Worm (Caenorhabditis elegans) whole organism, mixed stage, embryonic: ENCODE data around the gene pelo-1.
A peak's percentile ranks its signal among the peaks of the same experiment; 100 is the strongest.

Experiments
- M03D4.4 ChIP-seq: sonication (generic microtip); optimal IDR thresholded peaks from 2 replicates; lab custom pipeline; 2017; ENCODE audit warnings: mild to moderate bottlenecking, missing genetic modification characterization, missing compliant biosample characterization
- bed-3 ChIP-seq: fragments of 200-800 bp; sonication (Bioruptor generic); optimal IDR thresholded peaks from 3 replicates; lab custom pipeline; 2018; ENCODE audit warnings: mild to moderate bottlenecking, missing genetic modification characterization, moderate library complexity, missing compliant biosample characterization
- blmp-1 ChIP-seq: fragments of 150-350 bp; optimal IDR thresholded peaks from 2 replicates; lab custom pipeline; 2014; ENCODE audit warnings: missing biosample characterization, missing genetic modification characterization
- ceh-39 ChIP-seq: fragments of 150-350 bp; optimal IDR thresholded peaks from 2 replicates; lab custom pipeline; 2014; ENCODE audit warnings: missing biosample characterization, missing genetic modification characterization
- ceh-43 ChIP-seq: fragments of 200-800 bp; sonication (Bioruptor generic); optimal IDR thresholded peaks from 2 replicates; lab custom pipeline; 2018; ENCODE audit warnings: mild to moderate bottlenecking, missing genetic modification characterization, moderate library complexity, missing compliant biosample characterization
- ceh-83 ChIP-seq: fragments of 200-800 bp; sonication (Bioruptor generic); optimal IDR thresholded peaks from 2 replicates; lab custom pipeline; 2018; ENCODE audit warnings: mild to moderate bottlenecking, missing genetic modification characterization, missing compliant biosample characterization
- ces-1 ChIP-seq: fragments of 150-350 bp; optimal IDR thresholded peaks from 2 replicates; lab custom pipeline; 2014; ENCODE audit warnings: missing biosample characterization, missing genetic modification reagents, missing genetic modification characterization
- cnd-1 ChIP-seq: fragments of 200-800 bp; sonication (Bioruptor generic); optimal IDR thresholded peaks from 2 replicates; lab custom pipeline; 2018; ENCODE audit warnings: mild to moderate bottlenecking, missing genetic modification characterization, missing compliant biosample characterization
- drap-1 ChIP-seq: fragments of 200-800 bp; sonication (Bioruptor generic); optimal IDR thresholded peaks from 3 replicates; lab custom pipeline; 2018; ENCODE audit warnings: mild to moderate bottlenecking, missing genetic modification characterization, missing compliant biosample characterization
- elt-1 ChIP-seq: sonication (generic microtip); optimal IDR thresholded peaks from 2 replicates; lab custom pipeline; 2017; ENCODE audit warnings: missing genetic modification characterization, mild to moderate bottlenecking, missing compliant biosample characterization, antibody characterized with exemption, moderate library complexity, borderline replicate concordance; ENCODE audit not compliant: insufficient read depth
- elt-3 ChIP-seq: fragments of 150-350 bp; optimal IDR thresholded peaks from 2 replicates; lab custom pipeline; 2014; ENCODE audit warnings: missing biosample characterization, missing genetic modification characterization
- flh-1 ChIP-seq: fragments of 200-800 bp; sonication (Bioruptor generic); optimal IDR thresholded peaks from 2 replicates; lab custom pipeline; 2018; ENCODE audit warnings: mild to moderate bottlenecking, missing genetic modification characterization, moderate library complexity, missing compliant biosample characterization
- ham-2 ChIP-seq: fragments of 200-800 bp; sonication (Bioruptor generic); optimal IDR thresholded peaks from 2 replicates; lab custom pipeline; 2018; ENCODE audit warnings: mild to moderate bottlenecking, missing genetic modification characterization, missing compliant biosample characterization
- hlh-1 ChIP-seq: fragments of 150-350 bp; optimal IDR thresholded peaks from 2 replicates; lab custom pipeline; 2014; ENCODE audit warnings: missing biosample characterization, missing genetic modification reagents, missing genetic modification characterization
- lin-13 ChIP-seq: fragments of 150-350 bp; optimal IDR thresholded peaks from 2 replicates; lab custom pipeline; 2014; ENCODE audit warnings: missing biosample characterization, missing genetic modification characterization
- lin-32 ChIP-seq: fragments of 200-800 bp; sonication (Bioruptor generic); optimal IDR thresholded peaks from 2 replicates; lab custom pipeline; 2018; ENCODE audit warnings: mild to moderate bottlenecking, missing genetic modification characterization, missing compliant biosample characterization
- lsy-2 ChIP-seq: fragments of 150-350 bp; optimal IDR thresholded peaks from 2 replicates; lab custom pipeline; 2014; ENCODE audit warnings: missing biosample characterization, missing genetic modification characterization
- mab-5 ChIP-seq: fragments of 150-350 bp; optimal IDR thresholded peaks from 2 replicates; lab custom pipeline; 2014; ENCODE audit warnings: missing biosample characterization, missing genetic modification characterization
- mep-1 ChIP-seq: fragments of 150-350 bp; optimal IDR thresholded peaks from 2 replicates; lab custom pipeline; 2017; ENCODE audit warnings: missing biosample characterization, missing genetic modification reagents, missing genetic modification characterization, inconsistent platforms
- mls-2 ChIP-seq: sonication (generic microtip); optimal IDR thresholded peaks from 2 replicates; lab custom pipeline; 2016; ENCODE audit warnings: mild to moderate bottlenecking, missing genetic modification characterization, moderate library complexity, missing compliant biosample characterization
- nhr-12 ChIP-seq: fragments of 150-350 bp; optimal IDR thresholded peaks from 2 replicates; lab custom pipeline; 2014; ENCODE audit warnings: missing biosample characterization, missing genetic modification characterization
- nhr-2 ChIP-seq: fragments of 150-350 bp; optimal IDR thresholded peaks from 2 replicates; lab custom pipeline; 2014; ENCODE audit warnings: missing biosample characterization, missing genetic modification characterization
- nhr-237 ChIP-seq: fragments of 150-350 bp; optimal IDR thresholded peaks from 2 replicates; lab custom pipeline; 2014; ENCODE audit warnings: missing biosample characterization, missing genetic modification characterization
- nhr-28 ChIP-seq: fragments of 150-350 bp; optimal IDR thresholded peaks from 2 replicates; lab custom pipeline; 2014; ENCODE audit warnings: missing biosample characterization, missing genetic modification characterization
- nhr-76 ChIP-seq: sonication (generic microtip); optimal IDR thresholded peaks from 2 replicates; lab custom pipeline; 2017; ENCODE audit warnings: missing biosample characterization, missing genetic modification characterization
- pha-4 ChIP-seq: fragments of 150-350 bp; optimal IDR thresholded peaks from 2 replicates; lab custom pipeline; 2018; ENCODE audit warnings: missing biosample characterization, missing genetic modification reagents, missing genetic modification characterization
- sem-2 ChIP-seq: fragments of 200-800 bp; sonication (Bioruptor generic); optimal IDR thresholded peaks from 2 replicates; lab custom pipeline; 2018; ENCODE audit warnings: mild to moderate bottlenecking, missing genetic modification characterization, missing compliant biosample characterization
- snpc-4 ChIP-seq: fragments of 150-350 bp; optimal IDR thresholded peaks from 2 replicates; lab custom pipeline; 2014; ENCODE audit warnings: missing biosample characterization, missing genetic modification characterization
- sptf-1 ChIP-seq: sonication (generic microtip); optimal IDR thresholded peaks from 2 replicates; lab custom pipeline; 2017; ENCODE audit warnings: mild to moderate bottlenecking, missing genetic modification characterization, moderate library complexity, missing compliant biosample characterization
- tbx-8 ChIP-seq: fragments of 200-800 bp; sonication (Bioruptor generic); optimal IDR thresholded peaks from 2 replicates; lab custom pipeline; 2018; ENCODE audit warnings: mild to moderate bottlenecking, missing genetic modification characterization, moderate library complexity, missing compliant biosample characterization
- unc-120 ChIP-seq: sonication (generic microtip); optimal IDR thresholded peaks from 2 replicates; lab custom pipeline; 2017; ENCODE audit warnings: missing genetic modification characterization, missing compliant biosample characterization; ENCODE audit not compliant: poor library complexity, severe bottlenecking
- unc-39 ChIP-seq: fragments of 150-350 bp; optimal IDR thresholded peaks from 2 replicates; lab custom pipeline; 2014; ENCODE audit warnings: missing biosample characterization, missing genetic modification characterization
- unc-62 ChIP-seq: fragments of 150-350 bp; optimal IDR thresholded peaks from 2 replicates; lab custom pipeline; 2014; ENCODE audit warnings: missing biosample characterization, missing genetic modification reagents, missing genetic modification characterization
- zip-8 ChIP-seq: fragments of 150-350 bp; optimal IDR thresholded peaks from 2 replicates; lab custom pipeline; 2014; ENCODE audit warnings: missing biosample characterization, missing genetic modification characterization
- ztf-11 ChIP-seq: fragments of 150-350 bp; optimal IDR thresholded peaks from 2 replicates; lab custom pipeline; 2014; ENCODE audit warnings: missing biosample characterization, missing genetic modification characterization

Gene pelo-1

DNA sequence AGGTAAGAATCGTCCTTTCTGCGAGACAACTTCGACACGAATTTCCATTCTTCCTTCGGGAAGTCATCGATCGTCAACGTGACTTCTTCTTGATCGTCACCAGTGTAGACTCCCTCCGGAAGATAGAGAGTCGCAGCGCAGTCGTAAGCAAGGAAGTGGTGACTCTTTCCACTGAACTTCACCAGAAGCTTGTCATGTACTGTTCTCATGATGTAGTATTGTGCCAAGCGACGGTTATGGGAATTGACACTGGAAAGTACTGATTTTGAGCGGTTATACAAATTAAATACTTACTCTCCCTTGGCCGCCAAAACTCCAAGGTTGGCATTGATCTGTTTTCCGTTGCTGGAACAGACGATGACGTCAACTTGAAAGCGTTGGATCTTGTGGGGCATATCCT, 28.5 kb downstream of the pelo-1 start:
- TF ChIP-seq sptf-1 (tag; lab: Kevin White, UChicago) = no peak
- TF ChIP-seq bed-3 = no peak
- TF ChIP-seq sem-2 (GFP tag; lab: Kevin White, UChicago) = no peak
- TF ChIP-seq blmp-1 (tag; lab: Kevin White, UChicago) = no peak
- no peak for TF ChIP-seq flh-1 (GFP tag; lab: Kevin White, UChicago)
- no peak for TF ChIP-seq pha-4 (tag; lab: Kevin White, UChicago)
- TF ChIP-seq elt-1 (tag; lab: Kevin White, UChicago) = no peak
- no peak for TF ChIP-seq unc-120 (tag; lab: Kevin White, UChicago)
- TF ChIP-seq ztf-11 (tag; lab: Kevin White, UChicago) = no peak
- no peak for TF ChIP-seq nhr-12 (tag; lab: Kevin White, UChicago)
- TF ChIP-seq drap-1 = no peak
- no peak for TF ChIP-seq cnd-1 (tag; lab: Kevin White, UChicago)
- no peak for TF ChIP-seq mls-2
- no peak for TF ChIP-seq lin-13
- TF ChIP-seq tbx-8 (GFP tag; lab: Kevin White, UChicago) = no peak

DNA sequence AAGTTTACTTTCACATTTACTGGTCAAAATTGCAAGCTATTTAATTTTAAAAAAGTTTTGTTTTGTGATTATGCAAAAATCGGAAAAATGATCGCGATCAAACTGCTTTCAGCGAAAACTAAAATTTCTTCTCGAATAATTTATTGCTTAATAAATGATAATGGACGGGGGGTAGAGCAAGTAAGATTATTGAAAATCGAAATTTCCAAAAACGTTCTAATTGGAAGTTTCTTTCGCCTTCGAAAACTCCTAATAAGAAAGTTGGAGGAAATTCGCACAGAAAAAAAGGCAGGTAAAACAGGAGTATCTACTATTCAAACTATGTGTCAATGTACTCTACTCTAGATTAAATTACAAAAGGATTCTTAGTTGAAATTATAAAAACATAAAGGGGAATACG, 31.8 kb downstream of the pelo-1 start:
- TF ChIP-seq hlh-1 (tag; lab: Kevin White, UChicago) = no peak
- no peak for TF ChIP-seq ham-2 (GFP tag; lab: Kevin White, UChicago)
- TF ChIP-seq elt-1 (tag; lab: Kevin White, UChicago) = no peak
- no peak for TF ChIP-seq cnd-1 (tag; lab: Kevin White, UChicago)
- no peak for TF ChIP-seq zip-8 (tag; lab: Kevin White, UChicago)
- no peak for TF ChIP-seq lin-13
- no peak for TF ChIP-seq mls-2
- no peak for TF ChIP-seq mep-1
- TF ChIP-seq lin-32 (GFP tag; lab: Kevin White, UChicago) = no peak
- no peak for TF ChIP-seq mab-5 (tag; lab: Kevin White, UChicago)
- no peak for TF ChIP-seq nhr-237 (tag; lab: Kevin White, UChicago)
- TF ChIP-seq unc-120 (tag; lab: Kevin White, UChicago) = no peak
- TF ChIP-seq pha-4 (tag; lab: Kevin White, UChicago) = no peak
- no peak for TF ChIP-seq drap-1

DNA sequence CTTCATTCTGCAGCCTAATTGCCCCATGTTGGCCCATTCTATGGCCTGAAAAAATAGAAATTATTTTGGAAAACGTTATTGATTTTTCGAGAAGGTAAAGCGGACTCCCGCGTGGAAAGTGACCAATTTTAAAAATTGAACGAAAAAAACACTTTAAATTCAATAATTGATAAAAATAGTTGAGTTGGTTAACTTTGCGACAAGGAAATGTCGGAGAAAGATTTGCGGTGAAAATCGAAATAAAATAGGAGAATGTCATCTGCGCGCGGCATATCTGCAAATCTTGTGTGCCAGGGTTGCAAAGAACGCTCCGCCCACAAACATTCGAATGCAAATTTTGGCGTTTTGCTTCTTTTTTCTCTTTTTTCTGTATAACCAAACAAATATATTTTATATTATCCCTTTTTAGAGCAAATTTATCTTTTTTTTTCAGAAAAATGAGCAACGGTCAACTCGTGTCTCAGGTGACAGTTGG, 33.1 kb downstream of the pelo-1 start, which contains the start of the genes rnf-121 and C16C10.4:
Gene rnf-121 (minus strand): TSS at position 51 of the 475 bp plus-strand sequence.
Gene C16C10.4 (plus strand): TSS at position 434 of the 475 bp plus-strand sequence.
- TF ChIP-seq mep-1 (peak; percentile 82), unc-39 (tag; lab: Kevin White, UChicago) (peak; percentile 71), bed-3 (peak; percentile 83), ceh-43 (peak; percentile 92), blmp-1 (tag; lab: Kevin White, UChicago) (peak; percentile 73), hlh-1 (tag; lab: Kevin White, UChicago) (peak; percentile 85), tbx-8 (GFP tag; lab: Kevin White, UChicago) (peak; percentile 81), sem-2 (GFP tag; lab: Kevin White, UChicago) (peak; percentile 82), nhr-76 (peak; percentile 73), snpc-4 (tag; lab: Kevin White, UChicago) (no peak), lsy-2 (tag; lab: Kevin White, UChicago) (peak; percentile 72), lin-32 (GFP tag; lab: Kevin White, UChicago) (peak; percentile 89), nhr-237 (tag; lab: Kevin White, UChicago) (peak; percentile 53), drap-1 (peak; percentile 88), mab-5 (tag; lab: Kevin White, UChicago) (peak; percentile 91), cnd-1 (tag; lab: Kevin White, UChicago) (peak; percentile 94), nhr-28 (peak; percentile 73), unc-120 (tag; lab: Kevin White, UChicago) (peak; percentile 93), nhr-12 (tag; lab: Kevin White, UChicago) (peak; percentile 99), unc-62 (GFP tag; lab: Kevin White, UChicago) (peak; percentile 7), mls-2 (peak; percentile 94), nhr-2 (tag; lab: Kevin White, UChicago) (peak; percentile 20), elt-1 (tag; lab: Kevin White, UChicago) (peak; percentile 75), sptf-1 (tag; lab: Kevin White, UChicago) (peak; percentile 96), M03D4.4 (tag; lab: Kevin White, UChicago) (peak; percentile 93), ceh-83 (GFP tag; lab: Kevin White, UChicago) (peak; percentile 94), ham-2 (GFP tag; lab: Kevin White, UChicago) (peak; percentile 73), ztf-11 (tag; lab: Kevin White, UChicago) (peak; percentile 94), lin-13 (peak; percentile 81), zip-8 (tag; lab: Kevin White, UChicago) (no peak), elt-3 (tag; lab: Kevin White, UChicago) (peak; percentile 78), flh-1 (GFP tag; lab: Kevin White, UChicago) (peak; percentile 83), ceh-39 (peak; percentile 51), pha-4 (tag; lab: Kevin White, UChicago) (peak; percentile 62), ces-1 (no peak)
- TF ChIP-seq, all 35 proteins: peak for 32
